Worm (Caenorhabditis elegans) whole organism, mixed stage, embryonic: ENCODE data around the gene fbxb-18.

Experiments
- M03D4.4 ChIP-seq: sonication (generic microtip); optimal IDR thresholded peaks from 2 replicates; lab custom pipeline; 2017; ENCODE audit warnings: mild to moderate bottlenecking, missing genetic modification characterization, missing compliant biosample characterization
- bed-3 ChIP-seq: fragments of 200-800 bp; sonication (Bioruptor generic); optimal IDR thresholded peaks from 3 replicates; lab custom pipeline; 2018; ENCODE audit warnings: mild to moderate bottlenecking, missing genetic modification characterization, moderate library complexity, missing compliant biosample characterization
- blmp-1 ChIP-seq: fragments of 150-350 bp; optimal IDR thresholded peaks from 2 replicates; lab custom pipeline; 2014; ENCODE audit warnings: missing biosample characterization, missing genetic modification characterization
- ceh-39 ChIP-seq: fragments of 150-350 bp; optimal IDR thresholded peaks from 2 replicates; lab custom pipeline; 2014; ENCODE audit warnings: missing biosample characterization, missing genetic modification characterization
- ceh-43 ChIP-seq: fragments of 200-800 bp; sonication (Bioruptor generic); optimal IDR thresholded peaks from 2 replicates; lab custom pipeline; 2018; ENCODE audit warnings: mild to moderate bottlenecking, missing genetic modification characterization, moderate library complexity, missing compliant biosample characterization
- ceh-83 ChIP-seq: fragments of 200-800 bp; sonication (Bioruptor generic); optimal IDR thresholded peaks from 2 replicates; lab custom pipeline; 2018; ENCODE audit warnings: mild to moderate bottlenecking, missing genetic modification characterization, missing compliant biosample characterization
- ces-1 ChIP-seq: fragments of 150-350 bp; optimal IDR thresholded peaks from 2 replicates; lab custom pipeline; 2014; ENCODE audit warnings: missing biosample characterization, missing genetic modification reagents, missing genetic modification characterization
- cnd-1 ChIP-seq: fragments of 200-800 bp; sonication (Bioruptor generic); optimal IDR thresholded peaks from 2 replicates; lab custom pipeline; 2018; ENCODE audit warnings: mild to moderate bottlenecking, missing genetic modification characterization, missing compliant biosample characterization
- drap-1 ChIP-seq: fragments of 200-800 bp; sonication (Bioruptor generic); optimal IDR thresholded peaks from 3 replicates; lab custom pipeline; 2018; ENCODE audit warnings: mild to moderate bottlenecking, missing genetic modification characterization, missing compliant biosample characterization
- elt-1 ChIP-seq: sonication (generic microtip); optimal IDR thresholded peaks from 2 replicates; lab custom pipeline; 2017; ENCODE audit warnings: missing genetic modification characterization, mild to moderate bottlenecking, missing compliant biosample characterization, antibody characterized with exemption, moderate library complexity, borderline replicate concordance; ENCODE audit not compliant: insufficient read depth
- elt-3 ChIP-seq: fragments of 150-350 bp; optimal IDR thresholded peaks from 2 replicates; lab custom pipeline; 2014; ENCODE audit warnings: missing biosample characterization, missing genetic modification characterization
- flh-1 ChIP-seq: fragments of 200-800 bp; sonication (Bioruptor generic); optimal IDR thresholded peaks from 2 replicates; lab custom pipeline; 2018; ENCODE audit warnings: mild to moderate bottlenecking, missing genetic modification characterization, moderate library complexity, missing compliant biosample characterization
- ham-2 ChIP-seq: fragments of 200-800 bp; sonication (Bioruptor generic); optimal IDR thresholded peaks from 2 replicates; lab custom pipeline; 2018; ENCODE audit warnings: mild to moderate bottlenecking, missing genetic modification characterization, missing compliant biosample characterization
- hlh-1 ChIP-seq: fragments of 150-350 bp; optimal IDR thresholded peaks from 2 replicates; lab custom pipeline; 2014; ENCODE audit warnings: missing biosample characterization, missing genetic modification reagents, missing genetic modification characterization
- lin-13 ChIP-seq: fragments of 150-350 bp; optimal IDR thresholded peaks from 2 replicates; lab custom pipeline; 2014; ENCODE audit warnings: missing biosample characterization, missing genetic modification characterization
- lin-32 ChIP-seq: fragments of 200-800 bp; sonication (Bioruptor generic); optimal IDR thresholded peaks from 2 replicates; lab custom pipeline; 2018; ENCODE audit warnings: mild to moderate bottlenecking, missing genetic modification characterization, missing compliant biosample characterization
- mab-5 ChIP-seq: fragments of 150-350 bp; optimal IDR thresholded peaks from 2 replicates; lab custom pipeline; 2014; ENCODE audit warnings: missing biosample characterization, missing genetic modification characterization
- mep-1 ChIP-seq: fragments of 150-350 bp; optimal IDR thresholded peaks from 2 replicates; lab custom pipeline; 2017; ENCODE audit warnings: missing biosample characterization, missing genetic modification reagents, missing genetic modification characterization, inconsistent platforms
- mls-2 ChIP-seq: sonication (generic microtip); optimal IDR thresholded peaks from 2 replicates; lab custom pipeline; 2016; ENCODE audit warnings: mild to moderate bottlenecking, missing genetic modification characterization, moderate library complexity, missing compliant biosample characterization
- nhr-12 ChIP-seq: fragments of 150-350 bp; optimal IDR thresholded peaks from 2 replicates; lab custom pipeline; 2014; ENCODE audit warnings: missing biosample characterization, missing genetic modification characterization
- nhr-2 ChIP-seq: fragments of 150-350 bp; optimal IDR thresholded peaks from 2 replicates; lab custom pipeline; 2014; ENCODE audit warnings: missing biosample characterization, missing genetic modification characterization
- nhr-237 ChIP-seq: fragments of 150-350 bp; optimal IDR thresholded peaks from 2 replicates; lab custom pipeline; 2014; ENCODE audit warnings: missing biosample characterization, missing genetic modification characterization
- nhr-28 ChIP-seq: fragments of 150-350 bp; optimal IDR thresholded peaks from 2 replicates; lab custom pipeline; 2014; ENCODE audit warnings: missing biosample characterization, missing genetic modification characterization
- nhr-76 ChIP-seq: sonication (generic microtip); optimal IDR thresholded peaks from 2 replicates; lab custom pipeline; 2017; ENCODE audit warnings: missing biosample characterization, missing genetic modification characterization
- pha-4 ChIP-seq: fragments of 150-350 bp; optimal IDR thresholded peaks from 2 replicates; lab custom pipeline; 2018; ENCODE audit warnings: missing biosample characterization, missing genetic modification reagents, missing genetic modification characterization
- sem-2 ChIP-seq: fragments of 200-800 bp; sonication (Bioruptor generic); optimal IDR thresholded peaks from 2 replicates; lab custom pipeline; 2018; ENCODE audit warnings: mild to moderate bottlenecking, missing genetic modification characterization, missing compliant biosample characterization
- snpc-4 ChIP-seq: fragments of 150-350 bp; optimal IDR thresholded peaks from 2 replicates; lab custom pipeline; 2014; ENCODE audit warnings: missing biosample characterization, missing genetic modification characterization
- sptf-1 ChIP-seq: sonication (generic microtip); optimal IDR thresholded peaks from 2 replicates; lab custom pipeline; 2017; ENCODE audit warnings: mild to moderate bottlenecking, missing genetic modification characterization, moderate library complexity, missing compliant biosample characterization
- tbx-8 ChIP-seq: fragments of 200-800 bp; sonication (Bioruptor generic); optimal IDR thresholded peaks from 2 replicates; lab custom pipeline; 2018; ENCODE audit warnings: mild to moderate bottlenecking, missing genetic modification characterization, moderate library complexity, missing compliant biosample characterization
- unc-120 ChIP-seq: sonication (generic microtip); optimal IDR thresholded peaks from 2 replicates; lab custom pipeline; 2017; ENCODE audit warnings: missing genetic modification characterization, missing compliant biosample characterization; ENCODE audit not compliant: poor library complexity, severe bottlenecking
- unc-39 ChIP-seq: fragments of 150-350 bp; optimal IDR thresholded peaks from 2 replicates; lab custom pipeline; 2014; ENCODE audit warnings: missing biosample characterization, missing genetic modification characterization
- ztf-11 ChIP-seq: fragments of 150-350 bp; optimal IDR thresholded peaks from 2 replicates; lab custom pipeline; 2014; ENCODE audit warnings: missing biosample characterization, missing genetic modification characterization

fbxb-18 gene

DNA sequence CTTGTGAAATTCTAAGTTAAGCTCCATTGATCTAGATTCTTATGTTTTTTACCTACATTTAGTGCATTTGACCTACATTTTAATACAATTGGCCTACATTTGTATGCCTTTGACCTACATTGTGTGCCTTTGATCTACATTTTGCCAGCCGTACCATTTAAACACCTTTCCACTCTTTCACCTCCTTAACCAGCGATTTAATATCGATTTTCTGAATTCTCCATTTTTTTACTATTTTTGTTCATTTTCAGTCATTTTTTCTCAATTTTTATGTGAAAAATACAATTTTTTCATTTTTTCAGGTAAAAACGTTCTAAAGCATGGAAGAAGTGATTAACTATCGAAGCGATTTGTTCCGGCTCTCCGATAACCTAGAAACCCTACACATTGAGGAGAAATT lies 24.2 kb upstream of the fbxb-18 start, which contains the start of gene btb-7:
TSS of gene btb-7 (plus strand) at position 301 of the 400 bp plus-strand sequence.
- TF ChIP-seq ceh-83 = no peak
- no peak for TF ChIP-seq drap-1 (GFP tag; lab: Kevin White, UChicago)
- no peak for TF ChIP-seq ham-2 (GFP tag; lab: Kevin White, UChicago)
- TF ChIP-seq hlh-1 (tag; lab: Kevin White, UChicago) = no peak
- TF ChIP-seq snpc-4 (tag; lab: Kevin White, UChicago) = no peak
- TF ChIP-seq sptf-1 = no peak
- TF ChIP-seq nhr-2 (tag; lab: Kevin White, UChicago) = no peak
- TF ChIP-seq pha-4 (tag; lab: Kevin White, UChicago) = no peak
- TF ChIP-seq mls-2 (tag; lab: Kevin White, UChicago) = no peak
- no peak for TF ChIP-seq M03D4.4 (tag; lab: Kevin White, UChicago)
- no peak for TF ChIP-seq nhr-237 (tag; lab: Kevin White, UChicago)
- no peak for TF ChIP-seq ces-1 (GFP tag; lab: Kevin White, UChicago)
- TF ChIP-seq sem-2 = no peak
- no peak for TF ChIP-seq flh-1 (GFP tag; lab: Kevin White, UChicago)
- TF ChIP-seq unc-120 (tag; lab: Kevin White, UChicago) = no peak
- no peak for TF ChIP-seq ceh-39
- no peak for TF ChIP-seq elt-3

DNA sequence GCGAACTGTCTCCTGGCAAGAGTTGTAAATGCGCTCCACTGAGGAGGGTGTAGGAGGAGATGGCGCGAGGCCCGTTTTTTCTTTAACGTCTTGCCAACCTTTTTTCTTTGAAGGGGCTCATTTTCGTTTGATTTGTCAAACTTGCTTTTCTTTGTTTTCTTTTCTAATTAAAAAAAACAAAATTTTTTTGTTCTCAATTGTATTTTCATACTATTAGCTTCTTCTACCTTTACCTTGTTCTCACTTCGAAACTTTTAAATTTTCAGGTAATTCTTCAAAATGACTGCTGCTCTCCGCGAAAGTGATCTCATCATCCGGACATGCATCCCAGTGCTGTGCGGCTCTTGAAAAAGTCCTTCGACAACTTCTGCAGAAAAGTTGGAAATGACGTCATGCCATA lies 21.2 kb upstream of the fbxb-18 start, which contains the start of gene fbxa-184:
TSS of gene fbxa-184 (plus strand) at position 301 of the 400 bp plus-strand sequence.
- TF ChIP-seq unc-120 (tag; lab: Kevin White, UChicago) (no peak), blmp-1 (tag; lab: Kevin White, UChicago) (no peak), ceh-43 (no peak), ztf-11 (tag; lab: Kevin White, UChicago) (no peak), unc-39 (no peak), flh-1 (GFP tag; lab: Kevin White, UChicago) (no peak), mep-1 (tag; lab: Kevin White, UChicago) (no peak), nhr-76 (no peak), nhr-12 (no peak), lin-13 (no peak), bed-3 (GFP tag; lab: Kevin White, UChicago) (no peak), ham-2 (GFP tag; lab: Kevin White, UChicago) (no peak), nhr-28 (tag; lab: Kevin White, UChicago) (no peak), M03D4.4 (tag; lab: Kevin White, UChicago) (no peak)

DNA sequence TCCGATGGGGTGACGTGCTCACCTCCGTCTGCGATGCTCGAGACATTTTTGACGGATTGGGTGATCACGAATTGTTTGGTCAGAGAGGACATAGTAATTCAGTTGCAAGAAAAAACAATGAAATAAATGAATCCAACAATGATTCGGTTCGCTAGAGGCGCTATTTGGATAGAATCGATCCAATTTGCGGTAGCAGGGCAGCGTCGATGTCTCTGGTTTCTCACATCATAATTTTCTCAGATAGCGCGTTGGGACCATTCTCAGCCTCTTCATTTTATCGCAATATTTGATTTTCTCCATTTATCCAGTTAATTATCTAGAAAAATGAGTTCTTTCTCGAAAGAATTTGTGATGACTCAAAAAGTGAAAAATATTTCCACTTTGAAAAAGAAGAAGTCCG lies 17.7 kb upstream of the fbxb-18 start, which contains the start of gene sdz-18:
TSS of gene sdz-18 (minus strand) at position 101 of the 400 bp plus-strand sequence.
- TF ChIP-seq mab-5 (tag; lab: Kevin White, UChicago) (no peak), ceh-39 (no peak), unc-39 (no peak), tbx-8 (GFP tag; lab: Kevin White, UChicago) (no peak), sptf-1 (no peak), flh-1 (GFP tag; lab: Kevin White, UChicago) (no peak), mep-1 (tag; lab: Kevin White, UChicago) (no peak), ces-1 (GFP tag; lab: Kevin White, UChicago) (no peak), ceh-83 (no peak), ceh-43 (no peak), hlh-1 (tag; lab: Kevin White, UChicago) (no peak), nhr-28 (tag; lab: Kevin White, UChicago) (no peak), nhr-2 (tag; lab: Kevin White, UChicago) (no peak), nhr-12 (no peak)

DNA sequence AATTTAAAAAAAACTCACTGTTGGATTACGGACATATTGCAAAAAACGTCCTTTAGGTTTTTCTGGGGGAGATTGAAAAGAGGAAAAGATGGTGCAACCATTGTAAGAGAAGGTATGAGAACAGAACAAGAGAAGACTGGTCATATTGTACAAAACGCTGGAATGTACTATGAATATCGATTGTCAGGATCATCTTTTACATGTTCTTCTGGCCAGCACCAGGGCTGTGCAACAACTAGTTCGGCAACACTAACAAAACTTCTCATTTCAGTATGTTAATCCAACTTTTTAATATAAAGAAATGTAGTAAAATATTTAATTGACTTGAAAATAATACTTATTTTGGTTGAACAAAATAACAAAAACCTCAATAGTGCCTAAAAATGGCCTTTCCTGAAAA lies 14.7 kb upstream of the fbxb-18 start, which contains the start of gene fbxb-47:
TSS of gene fbxb-47 (minus strand) at position 101 of the 400 bp plus-strand sequence.
- TF ChIP-seq cnd-1 (tag; lab: Kevin White, UChicago) = no peak
- TF ChIP-seq hlh-1 (tag; lab: Kevin White, UChicago) = no peak
- no peak for TF ChIP-seq sem-2
- no peak for TF ChIP-seq lin-32 (GFP tag; lab: Kevin White, UChicago)

DNA sequence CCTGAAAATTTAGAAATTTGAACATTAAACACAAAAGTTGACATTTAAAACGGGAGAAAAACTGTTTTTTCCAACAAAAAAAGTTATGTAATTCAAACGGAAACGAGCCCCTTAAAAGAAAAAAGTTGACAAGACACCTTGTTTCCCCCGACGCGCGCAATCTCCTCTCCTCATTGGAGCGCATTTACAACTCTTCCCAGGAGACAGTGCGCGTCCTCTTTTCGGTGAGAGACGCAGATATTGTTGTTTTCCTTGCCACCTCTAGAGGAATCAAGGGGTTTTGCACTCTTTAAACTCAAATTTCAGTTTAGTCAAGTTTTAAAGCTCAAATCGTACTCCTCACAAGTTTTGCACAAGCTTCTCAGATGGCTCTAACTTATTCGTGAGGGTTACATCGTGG lies 7.1 kb upstream of the fbxb-18 start, which contains the start of gene F58E1.13:
TSS of gene F58E1.13 (minus strand) at position 12 of the 400 bp plus-strand sequence.
- TF ChIP-seq sem-2 (no peak), nhr-76 (no peak), snpc-4 (tag; lab: Kevin White, UChicago) (no peak), mep-1 (tag; lab: Kevin White, UChicago) (no peak), blmp-1 (tag; lab: Kevin White, UChicago) (no peak), tbx-8 (GFP tag; lab: Kevin White, UChicago) (no peak), drap-1 (GFP tag; lab: Kevin White, UChicago) (no peak), ham-2 (GFP tag; lab: Kevin White, UChicago) (no peak), elt-1 (tag; lab: Kevin White, UChicago) (no peak), nhr-28 (tag; lab: Kevin White, UChicago) (no peak)
- TF ChIP-seq, all 35 proteins: peak for 0
